Worm (Caenorhabditis elegans): ENCODE data around the gene polh-1.

- TF ChIP-seq unc-3 (GFP tag; conservative IDR thresholded peaks at IDR 0.05) (no peak), unc-3 (tag; optimal IDR thresholded peaks at IDR 0.05) (no peak), ceh-6 (GFP tag; optimal IDR thresholded peaks at IDR 0.05) (no peak), unc-86 (tag; optimal IDR thresholded peaks at IDR 0.05) (no peak), F13H6.1 (tag; optimal IDR thresholded peaks at IDR 0.05) (no peak), nhr-11 (tag; optimal IDR thresholded peaks at IDR 0.05) (no peak), ceh-9 (tag; optimal IDR thresholded peaks at IDR 0.05) (no peak), pqm-1 (tag; optimal IDR thresholded peaks at IDR 0.05) (no peak), pha-2 (tag; optimal IDR thresholded peaks at IDR 0.05) (no peak)
These were observed 18.6 kb downstream of the polh-1 start for ce11 chrIII:1931509-1931908.

Data from whole organism, late embryonic.